Worm (Caenorhabditis elegans): Measurements from ENCODE around the gene tbc-7.

The tbc-7 gene

DNA sequence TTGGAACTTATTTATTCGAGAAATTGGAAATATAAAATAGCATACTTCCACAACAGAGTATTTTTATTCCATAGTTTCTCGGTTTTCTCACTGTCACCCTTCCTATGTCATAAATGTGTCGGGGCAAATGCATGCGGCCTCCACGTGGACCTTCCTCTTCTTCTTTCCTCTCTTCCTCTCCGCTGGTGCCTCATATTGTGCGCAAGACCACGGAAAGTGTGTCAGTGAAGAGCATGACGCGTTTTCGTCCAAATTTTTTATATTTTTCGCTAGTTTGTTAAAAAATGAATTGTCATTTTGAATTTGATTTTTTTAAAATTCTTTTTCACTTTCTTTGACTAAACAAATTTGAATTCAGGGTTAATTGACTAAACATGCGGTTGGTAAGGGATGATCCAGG, 31.0 kb downstream of the tbc-7 start, which contains the start of gene mans-3 (continued):
- TF ChIP-seq tlf-1 (GFP tag; optimal IDR thresholded peaks at IDR 0.05) (peak; percentile 78), egl-18 (GFP tag; IDR thresholded peaks at IDR 0.05) (no peak), ama-1 (optimal IDR thresholded peaks at IDR 0.05) (no peak), ama-1 (GFP tag; optimal IDR thresholded peaks at IDR 0.05) (no peak), F39B2.1 (GFP tag; IDR thresholded peaks at IDR 0.05) (no peak), K12H6.12 (tag; optimal IDR thresholded peaks at IDR 0.05) (peak; percentile 83), sdz-38 (tag; optimal IDR thresholded peaks at IDR 0.05) (no peak), hrde-1 (tag; optimal IDR thresholded peaks at IDR 0.05; ENCODE audit: borderline replicate concordance) (no peak), pha-4 (tag; optimal IDR thresholded peaks at IDR 0.05) (peak; percentile 23), atf-7 (tag; optimal IDR thresholded peaks at IDR 0.05) (peak; percentile 75), Y53G8AR.9 (GFP tag; conservative IDR thresholded peaks at IDR 0.05) (peak; percentile 82; the same call in 1 of the 2 replicates), F52B5.7 (tag; optimal IDR thresholded peaks at IDR 0.05) (no peak), hmg-1.2 (GFP tag; IDR thresholded peaks at IDR 0.05) (peak; percentile 49), fkh-3 (tag; optimal IDR thresholded peaks at IDR 0.05) (no peak), lin-35 (GFP tag; optimal IDR thresholded peaks at IDR 0.05) (peak in 2 of 3 experiments; percentile 27 to 84), F55B11.4 (tag; optimal IDR thresholded peaks at IDR 0.05; ENCODE audit: borderline replicate concordance, insufficient read depth) (no peak), dpl-1 (GFP tag; optimal IDR thresholded peaks at IDR 0.05) (no peak), repo-1 (tag; optimal IDR thresholded peaks at IDR 0.05) (peak; percentile 57), Y95B8A.8 (GFP tag; IDR thresholded peaks at IDR 0.05) (no peak), nhr-179 (tag; optimal IDR thresholded peaks at IDR 0.05) (no peak), let-607 (tag; optimal IDR thresholded peaks at IDR 0.05) (peak; percentile 98), ztf-26 (tag; optimal IDR thresholded peaks at IDR 0.05) (peak; percentile 85), C06A6.2 (GFP tag; conservative IDR thresholded peaks at IDR 0.05) (peak; percentile 64), nfyb-1 (GFP tag; IDR thresholded peaks at IDR 0.05) (peak; percentile 75; the same call in 1 of the 2 replicates), ccch-3 (GFP tag; optimal IDR thresholded peaks at IDR 0.05) (no peak), ekl-4 (GFP tag; IDR thresholded peaks at IDR 0.05) (0 out of 2 replicates have a peak, but pooled peaks have one; percentile 43), pbrm-1 (GFP tag; IDR thresholded peaks at IDR 0.05) (peak; percentile 82), die-1 (tag; optimal IDR thresholded peaks at IDR 0.05) (peak; percentile 28), rcor-1 (GFP tag; IDR thresholded peaks at IDR 0.05) (peak; percentile 69), gei-17 (GFP tag; optimal IDR thresholded peaks at IDR 0.05) (peak; percentile 70), ztf-18 (tag; optimal IDR thresholded peaks at IDR 0.05) (peak; percentile 97), unc-62 (GFP tag; optimal IDR thresholded peaks at IDR 0.05) (peak; percentile 61), B0019.2 (GFP tag; conservative IDR thresholded peaks at IDR 0.05) (no peak), ztf-28 (GFP tag; IDR thresholded peaks at IDR 0.05) (no peak), F23B12.7 (tag; optimal IDR thresholded peaks at IDR 0.05; ENCODE audit: insufficient read depth) (peak; percentile 66), ZK185.1 (tag; optimal IDR thresholded peaks at IDR 0.05; ENCODE audit: poor library complexity, severe bottlenecking) (peak; percentile 73), ets-4 (GFP tag; optimal IDR thresholded peaks at IDR 0.05) (no peak), unc-130 (GFP tag; optimal IDR thresholded peaks at IDR 0.05) (no peak), attf-5 (GFP tag; optimal IDR thresholded peaks at IDR 0.05) (peak; percentile 88), snpc-4 (GFP tag; optimal IDR thresholded peaks at IDR 0.05) (no peak), snpc-4 (tag; optimal IDR thresholded peaks at IDR 0.05) (peak in 2 of 4 experiments; percentile 55 to 81), rec-8 (tag; optimal IDR thresholded peaks at IDR 0.05) (no peak), B0261.1 (tag; optimal IDR thresholded peaks at IDR 0.05) (no peak)

Data from whole organism, young adult.